Fruit fly (Drosophila melanogaster) whole organism, embryonic: ENCODE data around the gene Rab9Fa.

Experiments used
- Aef1 ChIP-seq: fragments of 200-800 bp; sonication (Bioruptor generic); IDR thresholded peaks from 3 replicates; pipeline ENCODE4 v1.3.6; 2022; ENCODE audit warnings: missing biosample characterization, missing genetic modification characterization
- CG10543 ChIP-seq: fragments of 200-800 bp; sonication (Bioruptor generic); optimal IDR thresholded peaks from 3 replicates; lab custom pipeline; 2017; ENCODE audit warnings: missing biosample characterization, mild to moderate bottlenecking, missing genetic modification characterization, moderate library complexity
- CG11093 ChIP-seq: fragments of 200-800 bp; sonication (Bioruptor generic); IDR thresholded peaks from 3 replicates; pipeline ENCODE4 v1.3.6; 2022; ENCODE audit warnings: missing biosample characterization, missing genetic modification characterization
- CG12236 ChIP-seq: fragments of 200-800 bp; sonication (Bioruptor generic); optimal IDR thresholded peaks from 2 replicates; lab custom pipeline; 2016; ENCODE audit warnings: missing biosample characterization, missing genetic modification characterization
- CG12299 ChIP-seq: fragments of 200-800 bp; sonication (Bioruptor generic); optimal IDR thresholded peaks from 2 replicates; lab custom pipeline; 2018; ENCODE audit warnings: missing biosample characterization, mild to moderate bottlenecking, missing genetic modification characterization
- CG12391 ChIP-seq: fragments of 200-800 bp; sonication (Bioruptor generic); optimal IDR thresholded peaks from 3 replicates; lab custom pipeline; 2018; ENCODE audit warnings: missing biosample characterization, mild to moderate bottlenecking, missing genetic modification characterization, moderate library complexity
- CG12744 ChIP-seq: fragments of 200-800 bp; sonication (Bioruptor generic); optimal IDR thresholded peaks from 2 replicates; lab custom pipeline; 2016; ENCODE audit warnings: missing biosample characterization, missing genetic modification characterization
- CG13894 ChIP-seq: fragments of 200-800 bp; sonication (Bioruptor generic); optimal IDR thresholded peaks from 3 replicates; lab custom pipeline; 2018; ENCODE audit warnings: missing biosample characterization, mild to moderate bottlenecking, missing genetic modification characterization, moderate library complexity
- CG14710 ChIP-seq: fragments of 200-800 bp; sonication (Bioruptor generic); optimal IDR thresholded peaks from 3 replicates; lab custom pipeline; 2019; ENCODE audit warnings: missing biosample characterization, mild to moderate bottlenecking, missing genetic modification characterization, moderate library complexity
- CG14965 ChIP-seq: fragments of 200-800 bp; sonication (Bioruptor generic); optimal IDR thresholded peaks from 2 replicates; lab custom pipeline; 2016; ENCODE audit warnings: missing biosample characterization, missing genetic modification characterization, borderline replicate concordance
- CG15514 ChIP-seq: fragments of 200-800 bp; sonication (Bioruptor generic); optimal IDR thresholded peaks from 3 replicates; lab custom pipeline; 2017; ENCODE audit warnings: missing biosample characterization, missing genetic modification characterization, mild to moderate bottlenecking, moderate library complexity, missing genetic modification reagents
- CG32532 ChIP-seq: fragments of 200-800 bp; sonication (Bioruptor generic); IDR thresholded peaks from 2 replicates; pipeline ENCODE4 v1.3.6; 2022; ENCODE audit warnings: missing biosample characterization, missing genetic modification characterization
- CG3281 ChIP-seq: fragments of 200-800 bp; sonication (Bioruptor generic); optimal IDR thresholded peaks from 3 replicates; lab custom pipeline; 2017; ENCODE audit warnings: missing biosample characterization, mild to moderate bottlenecking, missing genetic modification characterization
- CG34376 ChIP-seq: fragments of 200-800 bp; sonication (Bioruptor generic); optimal IDR thresholded peaks from 2 replicates; lab custom pipeline; 2018; ENCODE audit warnings: missing biosample characterization, mild to moderate bottlenecking, missing genetic modification characterization
- CG4404 ChIP-seq: fragments of 200-800 bp; sonication (Bioruptor generic); IDR thresholded peaks from 2 replicates; pipeline ENCODE4 v1.3.6; 2022; ENCODE audit warnings: missing biosample characterization, missing genetic modification characterization
- CG6654 ChIP-seq: fragments of 200-800 bp; sonication (Bioruptor generic); optimal IDR thresholded peaks from 2 replicates; lab custom pipeline; 2017; ENCODE audit warnings: missing biosample characterization, mild to moderate bottlenecking, missing genetic modification characterization
- CG7987 ChIP-seq: fragments of 200-800 bp; sonication (Bioruptor generic); optimal IDR thresholded peaks from 2 replicates; lab custom pipeline; 2018; ENCODE audit warnings: missing biosample characterization, mild to moderate bottlenecking, missing genetic modification characterization, moderate library complexity
- CG8290 ChIP-seq, 3 experiments: fragments of 200-800 bp; sonication (Bioruptor generic); optimal IDR thresholded peaks; 2 replicates each; lab custom pipeline; 2016 to 2019; ENCODE audit warnings: missing biosample characterization in 3 of 3, missing genetic modification characterization in 3 of 3, mild to moderate bottlenecking in 2 of 3, moderate library complexity in 1 of 3
- Dip3 ChIP-seq: fragments of 200-800 bp; sonication (Bioruptor generic); optimal IDR thresholded peaks from 3 replicates; lab custom pipeline; 2016; ENCODE audit warnings: missing biosample characterization, missing genetic modification characterization
- E2f2 ChIP-seq: fragments of 200-800 bp; sonication (Bioruptor generic); IDR thresholded peaks from 2 replicates; pipeline ENCODE4 v1.3.6; 2022; ENCODE audit warnings: missing biosample characterization, missing genetic modification characterization
- Jarid2 ChIP-seq: fragments of 200-800 bp; sonication (Bioruptor generic); optimal IDR thresholded peaks from 3 replicates; lab custom pipeline; 2017; ENCODE audit warnings: mild to moderate bottlenecking, missing biosample characterization, missing genetic modification reagents, missing genetic modification characterization
- MBD-R2 ChIP-seq: fragments of 200-800 bp; sonication (Bioruptor generic); IDR thresholded peaks from 2 replicates; pipeline ENCODE4 v1.3.6; 2022; ENCODE audit warnings: missing biosample characterization, missing genetic modification characterization
- Neu2 ChIP-seq: fragments of 200-800 bp; sonication (Bioruptor generic); optimal IDR thresholded peaks from 3 replicates; lab custom pipeline; 2016; ENCODE audit warnings: missing biosample characterization, missing genetic modification characterization, borderline replicate concordance
- Nf-YC ChIP-seq: fragments of 200-800 bp; optimal IDR thresholded peaks from 3 replicates; lab custom pipeline; 2019; ENCODE audit warnings: missing biosample characterization, mild to moderate bottlenecking, missing genetic modification characterization, moderate library complexity
- Vsx1 ChIP-seq: fragments of 200-800 bp; sonication (Bioruptor generic); optimal IDR thresholded peaks from 2 replicates; lab custom pipeline; 2017; ENCODE audit warnings: missing biosample characterization, mild to moderate bottlenecking, missing genetic modification characterization, missing genetic modification reagents
- ara ChIP-seq: fragments of 200-800 bp; sonication (Bioruptor generic); IDR thresholded peaks from 2 replicates; pipeline ENCODE4 v1.3.6; 2022; ENCODE audit warnings: missing biosample characterization, missing genetic modification characterization
- ash1 ChIP-seq: fragments of 200-800 bp; sonication (Bioruptor generic); optimal IDR thresholded peaks from 2 replicates; lab custom pipeline; 2018; ENCODE audit warnings: missing biosample characterization, mild to moderate bottlenecking, missing genetic modification characterization
- az2 ChIP-seq: fragments of 200-800 bp; sonication (Bioruptor generic); optimal IDR thresholded peaks from 3 replicates; lab custom pipeline; 2016; ENCODE audit warnings: missing biosample characterization, missing genetic modification characterization
- bbx ChIP-seq: fragments of 200-800 bp; sonication (Bioruptor generic); IDR thresholded peaks from 2 replicates; pipeline ENCODE4 v1.3.6; 2022; ENCODE audit warnings: missing biosample characterization, missing genetic modification characterization; ENCODE audit not compliant: partially characterized antibody
- bowl ChIP-seq: fragments of 200-800 bp; sonication (Bioruptor generic); IDR thresholded peaks from 2 replicates; pipeline ENCODE4 v1.3.6; 2022; ENCODE audit warnings: missing biosample characterization, missing genetic modification characterization
- croc ChIP-seq: fragments of 200-800 bp; sonication (Bioruptor generic); conservative IDR thresholded peaks from 3 replicates; pipeline ENCODE4 v1.3.6; 2022; ENCODE audit warnings: missing biosample characterization, missing genetic modification characterization
- eyg ChIP-seq: fragments of 200-800 bp; sonication (Bioruptor generic); optimal IDR thresholded peaks from 3 replicates; lab custom pipeline; 2016; ENCODE audit warnings: missing biosample characterization, missing genetic modification characterization
- fd96Cb ChIP-seq: fragments of 200-800 bp; sonication (Bioruptor generic); optimal IDR thresholded peaks from 2 replicates; lab custom pipeline; 2018; ENCODE audit warnings: missing biosample characterization, mild to moderate bottlenecking, missing genetic modification characterization, moderate library complexity
- fru ChIP-seq: fragments of >200 bp; optimal IDR thresholded peaks from 2 replicates; lab custom pipeline; 2017
- hb ChIP-seq: fragments of 200-800 bp; sonication (Bioruptor generic); IDR thresholded peaks from 3 replicates; pipeline ENCODE4 v1.3.6; 2022; ENCODE audit warnings: missing biosample characterization, missing genetic modification characterization; ENCODE audit not compliant: partially characterized antibody
- ken ChIP-seq: fragments of 200-800 bp; sonication (Bioruptor generic); IDR thresholded peaks from 3 replicates; pipeline ENCODE4 v1.3.6; 2022; ENCODE audit warnings: missing biosample characterization, missing genetic modification characterization
- mld ChIP-seq: fragments of 200-800 bp; sonication (Bioruptor generic); IDR thresholded peaks from 3 replicates; pipeline ENCODE4 v1.3.6; 2022; ENCODE audit warnings: missing biosample characterization, missing genetic modification characterization; ENCODE audit not compliant: partially characterized antibody
- oc ChIP-seq: fragments of 200-800 bp; sonication (Bioruptor generic); optimal IDR thresholded peaks from 2 replicates; lab custom pipeline; 2018; ENCODE audit warnings: missing biosample characterization, mild to moderate bottlenecking, missing genetic modification characterization, moderate library complexity
- pfk ChIP-seq: fragments of 200-800 bp; sonication (Bioruptor generic); optimal IDR thresholded peaks from 2 replicates; lab custom pipeline; 2018; ENCODE audit warnings: missing biosample characterization, mild to moderate bottlenecking, missing genetic modification characterization, moderate library complexity
- sens ChIP-seq: fragments of 200-800 bp; sonication (Bioruptor generic); peaks from one replicate; lab custom pipeline; 2016; ENCODE audit warnings: missing biosample characterization, missing genetic modification characterization
- sisA ChIP-seq: fragments of 200-800 bp; sonication (Bioruptor generic); IDR thresholded peaks from 2 replicates; pipeline ENCODE4 v1.3.6; 2022; ENCODE audit warnings: missing biosample characterization, missing genetic modification characterization
- slbo ChIP-seq: fragments of 200-800 bp; sonication (Bioruptor generic); IDR thresholded peaks from 2 replicates; pipeline ENCODE4 v1.3.6; 2022; ENCODE audit warnings: missing biosample characterization, missing genetic modification characterization
- sqz ChIP-seq: fragments of 200-800 bp; sonication (Bioruptor generic); optimal IDR thresholded peaks from 3 replicates; lab custom pipeline; 2018; ENCODE audit warnings: missing biosample characterization, mild to moderate bottlenecking, missing genetic modification characterization
- tgo ChIP-seq: fragments of 200-800 bp; sonication (Bioruptor generic); IDR thresholded peaks from 3 replicates; pipeline ENCODE4 v1.3.6; 2022; ENCODE audit warnings: missing biosample characterization, missing genetic modification characterization
- zf30C ChIP-seq: fragments of 200-800 bp; sonication (Bioruptor generic); optimal IDR thresholded peaks from 3 replicates; lab custom pipeline; 2018; ENCODE audit warnings: missing biosample characterization, mild to moderate bottlenecking, missing genetic modification characterization
- zfh1 ChIP-seq: fragments of 200-800 bp; sonication (Bioruptor generic); IDR thresholded peaks from 3 replicates; pipeline ENCODE4 v1.3.6; 2022; ENCODE audit warnings: missing biosample characterization, missing genetic modification characterization
- zfh2 ChIP-seq: fragments of 200-800 bp; sonication (Bioruptor generic); optimal IDR thresholded peaks from 2 replicates; lab custom pipeline; 2016; ENCODE audit warnings: missing biosample characterization, missing genetic modification characterization

The Rab9Fa gene

dm6 chrX:10906222-10906866, 44.5 kb downstream of the Rab9Fa start (continued):
- TF ChIP-seq bbx (peak; percentile 18; the same call in 1 of the 2 replicates), zf30C (GFP tag; lab: Kevin White, UChicago) (peak; percentile 5), pfk (GFP tag; lab: Kevin White, UChicago) (no peak), CG11093 (GFP tag; lab: Robert Waterston, UW) (no peak), Neu2 (GFP tag; lab: Kevin White, UChicago) (no peak), Dip3 (GFP tag; lab: Kevin White, UChicago) (no peak), Nf-YC (tag; lab: Kevin White, UChicago) (no peak), bowl (no peak), hb (GFP tag; lab: Robert Waterston, UW) (no peak), E2f2 (GFP tag; lab: Robert Waterston, UW) (no peak), CG34376 (GFP tag; lab: Kevin White, UChicago) (peak; percentile 15), sisA (GFP tag; lab: Robert Waterston, UW) (no peak), Vsx1 (no peak), eyg (GFP tag; lab: Kevin White, UChicago) (no peak), croc (GFP tag; lab: Robert Waterston, UW) (no peak), ara (GFP tag; lab: Robert Waterston, UW) (no peak), CG12299 (tag; lab: Kevin White, UChicago) (no peak), CG10543 (GFP tag; lab: Kevin White, UChicago) (peak; percentile 40), CG3281 (GFP tag; lab: Kevin White, UChicago) (no peak), CG7987 (no peak), az2 (no peak)
- TF ChIP-seq, all 482 proteins: peak for 28

dm6 chrX:10905467-10905866, 45.4 kb downstream of the Rab9Fa start, which contains the start of gene CG43901:
CG43901 (plus strand) TSS chrX:10905767.
- TF ChIP-seq sqz (GFP tag; lab: Kevin White, UChicago) (peak; percentile 30), tgo (GFP tag; lab: Robert Waterston, UW) (no peak), CG32532 (GFP tag; lab: Robert Waterston, UW) (no peak), ash1 (no peak), ken (GFP tag; lab: Robert Waterston, UW) (no peak), CG3281 (GFP tag; lab: Kevin White, UChicago) (no peak), slbo (GFP tag; lab: Robert Waterston, UW) (no peak), sens (GFP tag; lab: Kevin White, UChicago) (peak; percentile 47), CG8290 (GFP tag; optimal IDR thresholded peaks at IDR 0.05; lab: Kevin White, UChicago) (no peak), CG8290 (tag; optimal IDR thresholded peaks at IDR 0.05; lab: Kevin White, UChicago) (no peak)
- TF ChIP-seq, all 482 proteins: peak for 2

- TF ChIP-seq fd96Cb (tag; lab: Kevin White, UChicago) = peak; percentile 79
- TF ChIP-seq CG11093 (GFP tag; lab: Robert Waterston, UW) = 0 out of 3 replicates have a peak, but pooled peaks have one; percentile 41
- TF ChIP-seq CG12391 (tag; lab: Kevin White, UChicago) = peak; percentile 63
- no peak for TF ChIP-seq CG13894 (tag; lab: Kevin White, UChicago)
- TF ChIP-seq zfh2 (GFP tag; lab: Kevin White, UChicago) = peak; percentile 4
- TF ChIP-seq CG4404 = peak; percentile 59
- peak; percentile 35 for TF ChIP-seq Jarid2 (GFP tag; lab: Kevin White, UChicago)
- peak; percentile 36 for TF ChIP-seq CG14965 (GFP tag; lab: Kevin White, UChicago)
- TF ChIP-seq fru (lab: Kevin White, UChicago) = no peak
- TF ChIP-seq oc (tag; lab: Kevin White, UChicago) = peak; percentile 35
- TF ChIP-seq mld (GFP tag; lab: Robert Waterston, UW) = no peak
- peak; percentile 53; the same call in 1 of the 3 replicates for TF ChIP-seq Aef1 (GFP tag; lab: Robert Waterston, UW)
- peak; percentile 4 for TF ChIP-seq CG12744 (GFP tag; lab: Kevin White, UChicago)
- TF ChIP-seq MBD-R2 (GFP tag; lab: Robert Waterston, UW) = 0 out of 2 replicates have a peak, but pooled peaks have one; percentile 14
- TF ChIP-seq zfh1 = 0 out of 3 replicates have a peak, but pooled peaks have one; percentile 47
- TF ChIP-seq CG15514 (GFP tag; lab: Kevin White, UChicago) = peak; percentile 18
- TF ChIP-seq CG6654 (GFP tag; lab: Kevin White, UChicago) = peak; percentile 34
- peak; percentile 29 for TF ChIP-seq CG12236 (GFP tag; lab: Kevin White, UChicago)
- TF ChIP-seq CG14710 (tag; lab: Kevin White, UChicago) = peak; percentile 64
These were observed 45.8 kb downstream of the Rab9Fa start for dm6 chrX:10905047-10905446.
